Worm (Caenorhabditis elegans): ENCODE results near the gene ins-17.

ins-17 gene

ce11 chrIII:4505726-4506125 lies 28.4 kb upstream of the ins-17 start (continued):
- TF ChIP-seq swsn-7 (tag; optimal IDR thresholded peaks at IDR 0.05), result peak; percentile 36
- TF ChIP-seq sptf-1 (tag; optimal IDR thresholded peaks at IDR 0.05), result no peak
- TF ChIP-seq lin-39 (tag; optimal IDR thresholded peaks at IDR 0.05), result no peak
- no peak for TF ChIP-seq lin-15B (tag; optimal IDR thresholded peaks at IDR 0.05)
- TF ChIP-seq nhr-71 (tag; optimal IDR thresholded peaks at IDR 0.05), result peak; percentile 26
- no peak for TF ChIP-seq mef-2 (tag; optimal IDR thresholded peaks at IDR 0.05)
- no peak for TF ChIP-seq tlp-1 (tag; optimal IDR thresholded peaks at IDR 0.05)
- TF ChIP-seq elt-3 (tag; optimal IDR thresholded peaks at IDR 0.05), result no peak
- peak; percentile 68 for TF ChIP-seq tbx-2 (tag; optimal IDR thresholded peaks at IDR 0.05)
- no peak for TF ChIP-seq skn-1 (tag; optimal IDR thresholded peaks at IDR 0.05)
- TF ChIP-seq mep-1 (tag; optimal IDR thresholded peaks at IDR 0.05), result no peak
- TF ChIP-seq fos-1 (tag; optimal IDR thresholded peaks at IDR 0.05), result no peak
- TF ChIP-seq jun-1 (tag; optimal IDR thresholded peaks at IDR 0.05), result no peak
- no peak for TF ChIP-seq hlh-17 (GFP tag; optimal IDR thresholded peaks at IDR 0.05; ENCODE audit: borderline replicate concordance)
- TF ChIP-seq pqm-1 (tag; optimal IDR thresholded peaks at IDR 0.05), result no peak
- TF ChIP-seq unc-130 (tag; optimal IDR thresholded peaks at IDR 0.05), result no peak
- no peak for TF ChIP-seq isw-1 (GFP tag; IDR thresholded peaks at IDR 0.05)
- no peak for TF ChIP-seq lin-13 (GFP tag; optimal IDR thresholded peaks at IDR 0.05)
- TF ChIP-seq ces-1 (GFP tag; optimal IDR thresholded peaks at IDR 0.05), result peak; percentile 36
- peak; percentile 81 for TF ChIP-seq dsc-1 (tag; optimal IDR thresholded peaks at IDR 0.05)
- TF ChIP-seq unc-30 (tag; optimal IDR thresholded peaks at IDR 0.05), result no peak
- TF ChIP-seq hlh-4 (tag; optimal IDR thresholded peaks at IDR 0.05), result no peak
- peak; percentile 20 for TF ChIP-seq blmp-1 (tag; optimal IDR thresholded peaks at IDR 0.05)
- peak; percentile 32 for TF ChIP-seq snu-23 (GFP tag; optimal IDR thresholded peaks at IDR 0.05)
- no peak for TF ChIP-seq irx-1 (tag; optimal IDR thresholded peaks at IDR 0.05)
- TF ChIP-seq nhr-28 (tag; optimal IDR thresholded peaks at IDR 0.05), result no peak
- no peak for TF ChIP-seq sox-4 (tag; optimal IDR thresholded peaks at IDR 0.05)
- TF ChIP-seq lsy-2 (tag; optimal IDR thresholded peaks at IDR 0.05), result peak in 1 of 2 experiments; percentile 58
- no peak for TF ChIP-seq ets-5 (GFP tag; IDR thresholded peaks at IDR 0.05)
- TF ChIP-seq C16A3.4 (tag; optimal IDR thresholded peaks at IDR 0.05), result no peak
- no peak for TF ChIP-seq sup-37 (GFP tag; optimal IDR thresholded peaks at IDR 0.05)
- no peak for TF ChIP-seq zag-1 (tag; optimal IDR thresholded peaks at IDR 0.05)
- no peak for TF ChIP-seq C34B4.2 (tag; optimal IDR thresholded peaks at IDR 0.05)
- TF ChIP-seq aly-2 (tag; optimal IDR thresholded peaks at IDR 0.05), result no peak
- peak in 1 of 2 experiments; percentile 34 for TF ChIP-seq lin-35 (GFP tag; optimal IDR thresholded peaks at IDR 0.05)
- TF ChIP-seq lir-3 (tag; optimal IDR thresholded peaks at IDR 0.05; ENCODE audit: poor library complexity), result no peak
- no peak for TF ChIP-seq ceh-63 (GFP tag; optimal IDR thresholded peaks at IDR 0.05)
- no peak for TF ChIP-seq nhr-11 (tag; optimal IDR thresholded peaks at IDR 0.05)
- TF ChIP-seq egl-27 (tag; optimal IDR thresholded peaks at IDR 0.05), result no peak
- no peak for TF ChIP-seq rnt-1 (tag; optimal IDR thresholded peaks at IDR 0.05)
- no peak for TF ChIP-seq nhr-85 (tag)
- no peak for TF ChIP-seq nhr-76 (tag; optimal IDR thresholded peaks at IDR 0.05)

ce11 chrIII:4504934-4505484 lies 27.6 kb upstream of the ins-17 start:
- TF ChIP-seq egl-13 (tag; optimal IDR thresholded peaks at IDR 0.05) (no peak), efl-1 (optimal IDR thresholded peaks at IDR 0.05) (no peak), efl-1 (GFP tag; optimal IDR thresholded peaks at IDR 0.05 in 1 of 2) (peak in 1 of 2 experiments; percentile 76), unc-98 (GFP tag; IDR thresholded peaks at IDR 0.05) (no peak), lir-3 (tag; optimal IDR thresholded peaks at IDR 0.05; ENCODE audit: poor library complexity) (no peak), ztf-4 (tag; optimal IDR thresholded peaks at IDR 0.05) (peak; percentile 10), ceh-82 (tag; optimal IDR thresholded peaks at IDR 0.05) (no peak), blmp-1 (tag; optimal IDR thresholded peaks at IDR 0.05) (peak; percentile 45), ceh-90 (tag; optimal IDR thresholded peaks at IDR 0.05) (no peak), irx-1 (tag; optimal IDR thresholded peaks at IDR 0.05) (no peak), lin-14 (GFP tag; optimal IDR thresholded peaks at IDR 0.05) (peak; percentile 25), mdl-1 (tag; optimal IDR thresholded peaks at IDR 0.05) (peak in 1 of 2 experiments; percentile 7), pax-3 (tag; optimal IDR thresholded peaks at IDR 0.05) (no peak), grh-1 (GFP tag; IDR thresholded peaks at IDR 0.05) (peak; percentile 12; the same call in 1 of the 2 replicates), lin-35 (GFP tag; optimal IDR thresholded peaks at IDR 0.05) (peak in 1 of 2 experiments; percentile 18), nhr-85 (tag) (peak; percentile 89), snu-23 (GFP tag; optimal IDR thresholded peaks at IDR 0.05) (peak; percentile 31), nhr-28 (tag; optimal IDR thresholded peaks at IDR 0.05) (no peak)

All from whole organism, L1 larva.